Fruit fly (Drosophila melanogaster) whole organism, adult: Measurements from ENCODE around the gene CG31051.

Experiments
- CG11617 ChIP-seq: fragments of 200-800 bp; sonication (Bioruptor generic); optimal IDR thresholded peaks from 2 replicates; lab custom pipeline; 2017; ENCODE audit warnings: mild to moderate bottlenecking, missing biosample characterization, missing genetic modification reagents, missing genetic modification characterization
- CG12768 ChIP-seq: fragments of 200-800 bp; sonication (Bioruptor generic); optimal IDR thresholded peaks from 2 replicates; lab custom pipeline; 2017; ENCODE audit warnings: missing biosample characterization, missing genetic modification characterization, mild to moderate bottlenecking, moderate library complexity, missing genetic modification reagents
- CG1620 ChIP-seq: fragments of 200-800 bp; sonication (Bioruptor generic); optimal IDR thresholded peaks from 2 replicates; lab custom pipeline; 2016; ENCODE audit warnings: missing biosample characterization, missing genetic modification characterization
- CG33017 ChIP-seq: fragments of 200-800 bp; sonication (Bioruptor generic); optimal IDR thresholded peaks from 2 replicates; lab custom pipeline; 2018; ENCODE audit warnings: missing biosample characterization, mild to moderate bottlenecking, missing genetic modification characterization, moderate library complexity
- CG7045 ChIP-seq: fragments of 200-800 bp; sonication (Bioruptor generic); optimal IDR thresholded peaks from 2 replicates; lab custom pipeline; 2017; ENCODE audit warnings: missing biosample characterization, mild to moderate bottlenecking, missing genetic modification characterization
- CG7101 ChIP-seq: fragments of 200-800 bp; sonication (Bioruptor generic); optimal IDR thresholded peaks from 2 replicates; lab custom pipeline; 2018; ENCODE audit warnings: missing biosample characterization, mild to moderate bottlenecking, missing genetic modification characterization, moderate library complexity
- Crg-1 ChIP-seq: fragments of 200-800 bp; sonication (Bioruptor generic); optimal IDR thresholded peaks from 2 replicates; lab custom pipeline; 2016; ENCODE audit warnings: missing biosample characterization, missing genetic modification characterization
- Hr96 ChIP-seq: fragments of 200-800 bp; sonication (Bioruptor generic); optimal IDR thresholded peaks from 2 replicates; lab custom pipeline; 2016; ENCODE audit warnings: missing biosample characterization, missing genetic modification characterization
- cic ChIP-seq: fragments of 200-800 bp; sonication (Bioruptor generic); optimal IDR thresholded peaks from 2 replicates; lab custom pipeline; 2017; ENCODE audit warnings: missing biosample characterization, mild to moderate bottlenecking, missing genetic modification characterization, moderate library complexity
- kay ChIP-seq: fragments of 200-800 bp; sonication (Bioruptor generic); peaks from one replicate; lab custom pipeline; 2016; ENCODE audit warnings: missing biosample characterization, missing genetic modification characterization, borderline replicate concordance
- pad ChIP-seq: fragments of 200-800 bp; sonication (Bioruptor generic); optimal IDR thresholded peaks from 3 replicates; lab custom pipeline; 2017; ENCODE audit warnings: missing biosample characterization, missing genetic modification characterization, mild to moderate bottlenecking, moderate library complexity, missing genetic modification reagents
- tj ChIP-seq: fragments of 200-800 bp; sonication (Bioruptor generic); optimal IDR thresholded peaks from 3 replicates; lab custom pipeline; 2017; ENCODE audit warnings: missing biosample characterization, mild to moderate bottlenecking, missing genetic modification characterization, moderate library complexity
- toe ChIP-seq: fragments of 200-800 bp; sonication (Bioruptor generic); optimal IDR thresholded peaks from 2 replicates; lab custom pipeline; 2016; ENCODE audit warnings: missing biosample characterization, missing genetic modification characterization

dm6 chr3R:28562654-28563198 is 42.4 kb upstream of the CG31051 start:
- TF ChIP-seq Hr96 (GFP tag; lab: Kevin White, UChicago) (no peak), kay (no peak), pad (no peak), toe (GFP tag; lab: Kevin White, UChicago) (no peak), cic (GFP tag; lab: Kevin White, UChicago) (no peak), CG33017 (tag; lab: Kevin White, UChicago) (no peak), CG7101 (no peak), Crg-1 (GFP tag; lab: Kevin White, UChicago) (no peak), tj (GFP tag; lab: Kevin White, UChicago) (no peak), CG12768 (no peak), CG7045 (GFP tag; lab: Kevin White, UChicago) (no peak), CG1620 (GFP tag; lab: Kevin White, UChicago) (no peak), CG11617 (GFP tag; lab: Kevin White, UChicago) (no peak)
